Fruit fly (Drosophila melanogaster) whole organism, embryonic: ENCODE measurements around the gene CG17816.

Source experiments
- BEAF-32 ChIP-seq: fragments of 200-800 bp; sonication (Bioruptor generic); optimal IDR thresholded peaks from 3 replicates; lab custom pipeline; 2017; ENCODE audit warnings: missing biosample characterization, missing genetic modification characterization, mild to moderate bottlenecking, moderate library complexity, missing genetic modification reagents
- Blimp-1 ChIP-seq: fragments of 200-800 bp; sonication (Bioruptor generic); optimal IDR thresholded peaks from 3 replicates; lab custom pipeline; 2018; ENCODE audit warnings: missing biosample characterization, missing genetic modification characterization, mild to moderate bottlenecking, moderate library complexity, missing genetic modification reagents
- CG11695 ChIP-seq: fragments of 200-800 bp; sonication (Bioruptor generic); IDR thresholded peaks from 3 replicates; pipeline ENCODE4 v1.3.6; 2022; ENCODE audit warnings: missing biosample characterization, missing genetic modification characterization
- CG12236 ChIP-seq: fragments of 200-800 bp; sonication (Bioruptor generic); optimal IDR thresholded peaks from 2 replicates; lab custom pipeline; 2016; ENCODE audit warnings: missing biosample characterization, missing genetic modification characterization
- CG13287 ChIP-seq: fragments of 200-800 bp; sonication (Bioruptor generic); IDR thresholded peaks from 2 replicates; pipeline ENCODE4 v1.3.6; 2022; ENCODE audit warnings: missing biosample characterization, missing genetic modification characterization; ENCODE audit not compliant: partially characterized antibody
- CG14050 ChIP-seq: fragments of 200-800 bp; sonication (Bioruptor generic); IDR thresholded peaks from 3 replicates; pipeline ENCODE4 v1.3.6; 2022; ENCODE audit warnings: missing biosample characterization, missing genetic modification characterization
- CG17802 ChIP-seq: fragments of 200-800 bp; sonication (Bioruptor generic); optimal IDR thresholded peaks from 2 replicates; lab custom pipeline; 2018; ENCODE audit warnings: missing biosample characterization, mild to moderate bottlenecking, missing genetic modification characterization, moderate library complexity
- CG17829 ChIP-seq: fragments of 200-800 bp; optimal IDR thresholded peaks from 2 replicates; lab custom pipeline; 2019; ENCODE audit warnings: missing biosample characterization, mild to moderate bottlenecking, missing genetic modification characterization, moderate library complexity
- CG18599 ChIP-seq: fragments of 200-800 bp; sonication (Bioruptor generic); optimal IDR thresholded peaks from 3 replicates; lab custom pipeline; 2017; ENCODE audit warnings: missing biosample characterization, missing genetic modification characterization, mild to moderate bottlenecking, moderate library complexity, missing genetic modification reagents
- CG18764 ChIP-seq: fragments of 200-800 bp; sonication (Bioruptor generic); optimal IDR thresholded peaks from 3 replicates; lab custom pipeline; 2016; ENCODE audit warnings: missing biosample characterization, missing genetic modification characterization
- CG2120 ChIP-seq: fragments of 200-800 bp; sonication (Bioruptor generic); optimal IDR thresholded peaks from 3 replicates; lab custom pipeline; 2016; ENCODE audit warnings: missing biosample characterization, missing genetic modification characterization
- CG3995 ChIP-seq: fragments of 200-800 bp; sonication (Bioruptor generic); optimal IDR thresholded peaks from 3 replicates; lab custom pipeline; 2016; ENCODE audit warnings: missing biosample characterization, missing genetic modification characterization
- CG42726 ChIP-seq: fragments of 200-800 bp; sonication (Bioruptor generic); IDR thresholded peaks from 2 replicates; pipeline ENCODE4 v1.3.6; 2022; ENCODE audit warnings: missing biosample characterization, missing genetic modification characterization; ENCODE audit not compliant: partially characterized antibody
- CG4617 ChIP-seq: fragments of 200-800 bp; sonication (Bioruptor generic); optimal IDR thresholded peaks from 3 replicates; lab custom pipeline; 2016; ENCODE audit warnings: missing biosample characterization, missing genetic modification characterization, borderline replicate concordance
- CG7372 ChIP-seq: fragments of 200-800 bp; sonication (Bioruptor generic); IDR thresholded peaks from 2 replicates; pipeline ENCODE4 v1.3.6; 2022; ENCODE audit warnings: missing biosample characterization, missing genetic modification characterization
- CG9437 ChIP-seq: fragments of 200-800 bp; sonication (Bioruptor generic); optimal IDR thresholded peaks from 2 replicates; lab custom pipeline; 2018; ENCODE audit warnings: missing biosample characterization, mild to moderate bottlenecking, missing genetic modification characterization
- CG9817 ChIP-seq: fragments of 200-800 bp; sonication (Bioruptor generic); optimal IDR thresholded peaks from 2 replicates; lab custom pipeline; 2018; ENCODE audit warnings: missing biosample characterization, mild to moderate bottlenecking, missing genetic modification characterization, moderate library complexity
- D19A ChIP-seq: fragments of 200-800 bp; optimal IDR thresholded peaks from 3 replicates; lab custom pipeline; 2019; ENCODE audit warnings: missing biosample characterization, mild to moderate bottlenecking, missing genetic modification characterization, moderate library complexity
- E2f2 ChIP-seq: fragments of 200-800 bp; sonication (Bioruptor generic); IDR thresholded peaks from 2 replicates; pipeline ENCODE4 v1.3.6; 2022; ENCODE audit warnings: missing biosample characterization, missing genetic modification characterization
- Ets65A ChIP-seq: fragments of 200-800 bp; sonication (Bioruptor generic); peaks from one replicate; lab custom pipeline; 2016; ENCODE audit warnings: missing biosample characterization, missing genetic modification characterization
- Ets97D ChIP-seq: fragments of 200-800 bp; sonication (Bioruptor generic); optimal IDR thresholded peaks from 3 replicates; lab custom pipeline; 2016; ENCODE audit warnings: missing biosample characterization, missing genetic modification characterization
- H2.0 ChIP-seq: fragments of 200-800 bp; sonication (Bioruptor generic); IDR thresholded peaks from 2 replicates; pipeline ENCODE4 v1.3.6; 2022; ENCODE audit warnings: missing biosample characterization, missing genetic modification characterization
- HLH54F ChIP-seq: fragments of 200-800 bp; sonication (Bioruptor generic); optimal IDR thresholded peaks from 3 replicates; lab custom pipeline; 2016; ENCODE audit warnings: missing biosample characterization, missing genetic modification characterization
- HmgD ChIP-seq: fragments of 200-800 bp; sonication (Bioruptor generic); optimal IDR thresholded peaks from 3 replicates; lab custom pipeline; 2016; ENCODE audit warnings: missing biosample characterization, missing genetic modification characterization
- Jarid2 ChIP-seq: fragments of 200-800 bp; sonication (Bioruptor generic); optimal IDR thresholded peaks from 3 replicates; lab custom pipeline; 2017; ENCODE audit warnings: mild to moderate bottlenecking, missing biosample characterization, missing genetic modification reagents, missing genetic modification characterization
- MBD-R2 ChIP-seq: fragments of 200-800 bp; sonication (Bioruptor generic); IDR thresholded peaks from 2 replicates; pipeline ENCODE4 v1.3.6; 2022; ENCODE audit warnings: missing biosample characterization, missing genetic modification characterization
- Max ChIP-seq: fragments of 200-800 bp; sonication (Bioruptor generic); optimal IDR thresholded peaks from 2 replicates; lab custom pipeline; 2016; ENCODE audit warnings: missing biosample characterization, mild to moderate bottlenecking, missing genetic modification characterization
- Myb ChIP-seq: fragments of 200-800 bp; sonication (Bioruptor generic); optimal IDR thresholded peaks from 2 replicates; lab custom pipeline; 2016; ENCODE audit warnings: missing biosample characterization, missing genetic modification characterization
- NC2β ChIP-seq: fragments of 200-800 bp; sonication (Bioruptor generic); optimal IDR thresholded peaks from 2 replicates; lab custom pipeline; 2016; ENCODE audit warnings: missing biosample characterization, missing genetic modification characterization
- Ptx1 ChIP-seq: fragments of 200-800 bp; sonication (Bioruptor generic); IDR thresholded peaks from 2 replicates; pipeline ENCODE4 v1.3.6; 2022; ENCODE audit warnings: missing biosample characterization, missing genetic modification characterization
- Sry-δ ChIP-seq: fragments of 200-800 bp; sonication (Bioruptor generic); optimal IDR thresholded peaks from 2 replicates; lab custom pipeline; 2016; ENCODE audit warnings: missing biosample characterization, missing genetic modification characterization
- ato ChIP-seq: fragments of 200-800 bp; sonication (Bioruptor generic); IDR thresholded peaks from 2 replicates; pipeline ENCODE4 v1.3.6; 2022; ENCODE audit warnings: missing biosample characterization, missing genetic modification characterization; ENCODE audit not compliant: partially characterized antibody
- bowl ChIP-seq: fragments of 200-800 bp; sonication (Bioruptor generic); IDR thresholded peaks from 2 replicates; pipeline ENCODE4 v1.3.6; 2022; ENCODE audit warnings: missing biosample characterization, missing genetic modification characterization
- chif ChIP-seq, 2 experiments: fragments of 200-800 bp; sonication (Bioruptor generic); optimal IDR thresholded peaks; 3 replicates each; lab custom pipeline; 2016; ENCODE audit warnings: missing biosample characterization in 2 of 2, missing genetic modification characterization in 2 of 2
- dpn ChIP-seq, 2 experiments: fragments of 200-800 bp; sonication (Bioruptor generic); optimal IDR thresholded peaks; 3 replicates each; lab custom pipeline; 2016; ENCODE audit warnings: missing biosample characterization in 2 of 2, missing genetic modification characterization in 2 of 2
- fd102C ChIP-seq: fragments of 200-800 bp; sonication (Bioruptor generic); optimal IDR thresholded peaks from 2 replicates; lab custom pipeline; 2018; ENCODE audit warnings: missing biosample characterization, mild to moderate bottlenecking, missing genetic modification characterization, moderate library complexity
- fd96Cb ChIP-seq: fragments of 200-800 bp; sonication (Bioruptor generic); optimal IDR thresholded peaks from 2 replicates; lab custom pipeline; 2018; ENCODE audit warnings: missing biosample characterization, mild to moderate bottlenecking, missing genetic modification characterization, moderate library complexity
- fu2 ChIP-seq: fragments of 200-800 bp; sonication (Bioruptor generic); optimal IDR thresholded peaks from 2 replicates; lab custom pipeline; 2016; ENCODE audit warnings: missing biosample characterization, missing genetic modification characterization
- ind ChIP-seq: fragments of 200-800 bp; sonication (Bioruptor generic); optimal IDR thresholded peaks from 3 replicates; lab custom pipeline; 2016; ENCODE audit warnings: missing biosample characterization, missing genetic modification characterization
- maf-S ChIP-seq: fragments of 200-800 bp; sonication (Bioruptor generic); optimal IDR thresholded peaks from 2 replicates; lab custom pipeline; 2016; ENCODE audit warnings: missing biosample characterization, missing genetic modification characterization
- pros ChIP-seq: fragments of 200-800 bp; sonication (Bioruptor generic); optimal IDR thresholded peaks from 3 replicates; lab custom pipeline; 2019; ENCODE audit warnings: missing biosample characterization, mild to moderate bottlenecking, missing genetic modification characterization, moderate library complexity
- pzg ChIP-seq: fragments of 200-800 bp; sonication (Bioruptor generic); optimal IDR thresholded peaks from 3 replicates; lab custom pipeline; 2018; ENCODE audit warnings: missing biosample characterization, mild to moderate bottlenecking, missing genetic modification characterization, moderate library complexity
- sens ChIP-seq: fragments of 200-800 bp; sonication (Bioruptor generic); peaks from one replicate; lab custom pipeline; 2016; ENCODE audit warnings: missing biosample characterization, missing genetic modification characterization
- sna ChIP-seq: fragments of 200-800 bp; sonication (Bioruptor generic); IDR thresholded peaks from 2 replicates; pipeline ENCODE4 v1.3.6; 2022; ENCODE audit warnings: missing biosample characterization, missing genetic modification characterization; ENCODE audit not compliant: partially characterized antibody
- sob ChIP-seq: fragments of 200-800 bp; sonication (Bioruptor generic); IDR thresholded peaks from 2 replicates; pipeline ENCODE4 v1.3.6; 2022; ENCODE audit warnings: missing biosample characterization, missing genetic modification characterization
- ssp ChIP-seq: fragments of 200-800 bp; sonication (Bioruptor generic); IDR thresholded peaks from 2 replicates; pipeline ENCODE4 v1.3.6; 2022; ENCODE audit warnings: missing biosample characterization, missing genetic modification characterization
- stc ChIP-seq: fragments of 200-800 bp; sonication (Bioruptor generic); IDR thresholded peaks from 2 replicates; pipeline ENCODE4 v1.3.6; 2022; ENCODE audit warnings: missing biosample characterization, missing genetic modification characterization
- vnd ChIP-seq: fragments of 200-800 bp; sonication (Bioruptor generic); IDR thresholded peaks from 3 replicates; pipeline ENCODE4 v1.3.6; 2022; ENCODE audit warnings: missing biosample characterization, missing genetic modification characterization; ENCODE audit not compliant: partially characterized antibody
- vvl ChIP-seq: fragments of 200-800 bp; sonication (Bioruptor generic); IDR thresholded peaks from 2 replicates; pipeline ENCODE4 v1.3.6; 2022; ENCODE audit warnings: missing biosample characterization, missing genetic modification characterization
- yki ChIP-seq: fragments of >200 bp; optimal IDR thresholded peaks from 3 replicates; lab custom pipeline; 2018
- zfh2 ChIP-seq: fragments of 200-800 bp; sonication (Bioruptor generic); optimal IDR thresholded peaks from 2 replicates; lab custom pipeline; 2016; ENCODE audit warnings: missing biosample characterization, missing genetic modification characterization

The CG17816 gene

dm6 chr3R:7920196-7920595 is 33.7 kb upstream of the CG17816 start, which contains the start of the genes CG10445 and lds (continued):
- TF ChIP-seq CG12236 (no peak), stc (no peak), CG13287 (GFP tag; lab: Robert Waterston, UW) (peak; percentile 93), sens (peak; percentile 93), Blimp-1 (GFP tag; lab: Kevin White, UChicago) (no peak), NC2β (GFP tag; lab: Kevin White, UChicago) (peak; percentile 31), CG18764 (peak; percentile 14), Myb (GFP tag; lab: Kevin White, UChicago) (peak; percentile 72), CG2120 (GFP tag; lab: Kevin White, UChicago) (peak; percentile 23), bowl (no peak), CG17829 (tag; lab: Kevin White, UChicago) (peak; percentile 69), pros (GFP tag; lab: Kevin White, UChicago) (no peak), vvl (peak; percentile 41; the same call in 1 of the 2 replicates), CG4617 (GFP tag; lab: Kevin White, UChicago) (peak; percentile 75), HmgD (GFP tag; lab: Kevin White, UChicago) (peak; percentile 47), sna (peak; percentile 90), Sry-δ (GFP tag; lab: Kevin White, UChicago) (peak; percentile 86), HLH54F (GFP tag; lab: Kevin White, UChicago) (peak; percentile 29), yki (lab: Kevin White, UChicago) (no peak), CG17802 (tag; lab: Kevin White, UChicago) (peak; percentile 96), ind (GFP tag; lab: Kevin White, UChicago) (peak; percentile 7), CG14050 (no peak), CG7372 (no peak), D19A (tag; lab: Kevin White, UChicago) (no peak), H2.0 (GFP tag; lab: Robert Waterston, UW) (no peak), sob (GFP tag; lab: Robert Waterston, UW) (peak; percentile 22; the same call in 1 of the 2 replicates), chif (GFP tag; optimal IDR thresholded peaks at IDR 0.05; lab: Kevin White, UChicago) (peak in 1 of 2 experiments; percentile 4), pzg (GFP tag; lab: Kevin White, UChicago) (peak; percentile 82), ato (GFP tag; lab: Robert Waterston, UW) (peak; percentile 82), zfh2 (peak; percentile 15), fu2 (no peak), dpn (GFP tag; optimal IDR thresholded peaks at IDR 0.05; lab: Kevin White, UChicago) (peak; percentile 0 to 37), Ptx1 (GFP tag; lab: Robert Waterston, UW) (0 out of 2 replicates have a peak, but pooled peaks have one; percentile 27), CG3995 (GFP tag; lab: Kevin White, UChicago) (peak; percentile 75), E2f2 (GFP tag; lab: Robert Waterston, UW) (peak; percentile 94), Ets97D (peak; percentile 67), Jarid2 (no peak), CG9437 (GFP tag; lab: Kevin White, UChicago) (no peak), BEAF-32 (peak; percentile 85), ssp (GFP tag; lab: Robert Waterston, UW) (peak; percentile 96), CG18599 (GFP tag; lab: Kevin White, UChicago) (no peak), maf-S (GFP tag; lab: Kevin White, UChicago) (no peak), MBD-R2 (GFP tag; lab: Robert Waterston, UW) (peak; percentile 90), fd96Cb (no peak), CG42726 (GFP tag; lab: Robert Waterston, UW) (peak; percentile 32; the same call in 1 of the 2 replicates), CG11695 (GFP tag; lab: Robert Waterston, UW) (no peak), vnd (peak; percentile 87), Max (no peak), fd102C (no peak), Ets65A (peak; percentile 86), CG9817 (no peak)
